Fruit fly (Drosophila melanogaster) whole organism, prepupa: ENCODE data around the gene Cul3.

Source experiments
- CG15336 ChIP-seq: fragments of 200-800 bp; sonication (Bioruptor generic); IDR thresholded peaks from 2 replicates; pipeline ENCODE4 v1.3.6; 2022; ENCODE audit warnings: missing biosample characterization, missing genetic modification characterization
- Eip93F ChIP-seq: fragments of 200-800 bp; sonication (Bioruptor generic); optimal IDR thresholded peaks from 2 replicates; lab custom pipeline; 2016; ENCODE audit warnings: missing biosample characterization, mild to moderate bottlenecking, missing genetic modification characterization
- fkh ChIP-seq: fragments of 200-800 bp; sonication (Bioruptor generic); optimal IDR thresholded peaks from 3 replicates; lab custom pipeline; 2017; ENCODE audit warnings: missing biosample characterization, mild to moderate bottlenecking, missing genetic modification characterization, moderate library complexity
- spab ChIP-seq: fragments of 200-800 bp; sonication (Bioruptor generic); optimal IDR thresholded peaks from 2 replicates; lab custom pipeline; 2017; ENCODE audit warnings: missing biosample characterization, mild to moderate bottlenecking, missing genetic modification characterization, missing genetic modification reagents

DNA sequence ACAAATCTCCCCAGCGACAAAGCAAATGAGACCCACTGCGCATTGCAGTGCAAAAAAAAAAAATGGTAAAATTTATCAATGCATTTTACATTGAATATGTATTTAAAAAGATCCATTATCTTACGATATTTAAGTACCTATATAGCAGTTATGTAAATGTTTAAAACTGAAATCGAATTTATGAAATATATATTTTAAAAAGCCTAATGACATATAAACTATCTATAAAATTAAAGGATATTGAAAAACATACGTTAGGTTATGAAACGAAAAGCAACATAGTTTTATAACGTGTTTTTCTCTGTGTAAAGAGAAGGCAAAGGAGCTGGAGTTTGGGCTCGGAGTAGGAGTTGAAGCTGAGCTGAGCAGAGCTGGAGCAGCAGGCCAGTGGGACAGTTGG lies 32.5 kb upstream of the Cul3 start:
- TF ChIP-seq fkh (GFP tag; lab: Kevin White, UChicago) (no peak), spab (GFP tag; lab: Kevin White, UChicago) (peak; percentile 26), Eip93F (GFP tag; lab: Kevin White, UChicago) (no peak), CG15336 (GFP tag; lab: Robert Waterston, UW) (peak; percentile 77)
